Fruit fly (Drosophila melanogaster) whole organism, embryonic: ENCODE data around the gene Mdh2.

Source experiments
- Abd-B ChIP-seq: fragments of 200-800 bp; sonication (Bioruptor generic); optimal IDR thresholded peaks from 2 replicates; lab custom pipeline; 2018; ENCODE audit warnings: missing biosample characterization, mild to moderate bottlenecking, missing genetic modification characterization, moderate library complexity
- Adf1 ChIP-seq: fragments of 200-800 bp; sonication (Bioruptor generic); IDR thresholded peaks from 2 replicates; pipeline ENCODE4 v1.3.6; 2022; ENCODE audit warnings: missing biosample characterization, missing genetic modification characterization
- Antp ChIP-seq: fragments of 200-800 bp; sonication (Bioruptor generic); optimal IDR thresholded peaks from 3 replicates; lab custom pipeline; 2016; ENCODE audit warnings: missing biosample characterization, missing genetic modification characterization
- BEAF-32 ChIP-seq: fragments of 200-800 bp; sonication (Bioruptor generic); optimal IDR thresholded peaks from 3 replicates; lab custom pipeline; 2017; ENCODE audit warnings: missing biosample characterization, missing genetic modification characterization, mild to moderate bottlenecking, moderate library complexity, missing genetic modification reagents
- BtbVII ChIP-seq: fragments of 200-800 bp; sonication (Bioruptor generic); optimal IDR thresholded peaks from 3 replicates; lab custom pipeline; 2017; ENCODE audit warnings: missing biosample characterization, mild to moderate bottlenecking, missing genetic modification characterization
- CG10147 ChIP-seq: fragments of 200-800 bp; sonication (Bioruptor generic); optimal IDR thresholded peaks from 2 replicates; lab custom pipeline; 2019; ENCODE audit warnings: missing biosample characterization, mild to moderate bottlenecking, missing genetic modification characterization, moderate library complexity
- CG11085 ChIP-seq: fragments of 200-800 bp; sonication (Bioruptor generic); IDR thresholded peaks from 2 replicates; pipeline ENCODE4 v1.3.6; 2022; ENCODE audit warnings: missing biosample characterization, missing genetic modification characterization
- CG13775 ChIP-seq: fragments of 200-800 bp; sonication (Bioruptor generic); optimal IDR thresholded peaks from 3 replicates; lab custom pipeline; 2017; ENCODE audit warnings: missing biosample characterization, mild to moderate bottlenecking, missing genetic modification characterization
- CG13894 ChIP-seq: fragments of 200-800 bp; sonication (Bioruptor generic); optimal IDR thresholded peaks from 3 replicates; lab custom pipeline; 2018; ENCODE audit warnings: missing biosample characterization, mild to moderate bottlenecking, missing genetic modification characterization, moderate library complexity
- CG14710 ChIP-seq: fragments of 200-800 bp; sonication (Bioruptor generic); optimal IDR thresholded peaks from 3 replicates; lab custom pipeline; 2019; ENCODE audit warnings: missing biosample characterization, mild to moderate bottlenecking, missing genetic modification characterization, moderate library complexity
- CG14860 ChIP-seq: fragments of 200-800 bp; sonication (Bioruptor generic); IDR thresholded peaks from 3 replicates; pipeline ENCODE4 v1.3.6; 2022; ENCODE audit warnings: missing biosample characterization, missing genetic modification characterization; ENCODE audit not compliant: partially characterized antibody
- CG1832 ChIP-seq: fragments of 200-800 bp; sonication (Bioruptor generic); optimal IDR thresholded peaks from 2 replicates; lab custom pipeline; 2017; ENCODE audit warnings: missing biosample characterization, mild to moderate bottlenecking, missing genetic modification characterization, inconsistent platforms
- CG2712 ChIP-seq: fragments of 200-800 bp; optimal IDR thresholded peaks from 3 replicates; lab custom pipeline; 2019; ENCODE audit warnings: missing biosample characterization, mild to moderate bottlenecking, missing genetic modification characterization, moderate library complexity
- CG30431 ChIP-seq: fragments of 200-800 bp; sonication (Bioruptor generic); optimal IDR thresholded peaks from 2 replicates; lab custom pipeline; 2017; ENCODE audit warnings: missing biosample characterization, missing genetic modification characterization
- CG3065 ChIP-seq: fragments of 200-800 bp; sonication (Bioruptor generic); optimal IDR thresholded peaks from 2 replicates; lab custom pipeline; 2016; ENCODE audit warnings: missing biosample characterization, missing genetic modification characterization
- CG33557 ChIP-seq: fragments of 200-800 bp; sonication (Bioruptor generic); optimal IDR thresholded peaks from 2 replicates; lab custom pipeline; 2019; ENCODE audit warnings: missing biosample characterization, mild to moderate bottlenecking, missing genetic modification characterization, moderate library complexity
- CG34224 ChIP-seq: fragments of 200-800 bp; sonication (Bioruptor generic); IDR thresholded peaks from 3 replicates; pipeline ENCODE4 v1.3.6; 2022; ENCODE audit warnings: missing biosample characterization, missing genetic modification characterization; ENCODE audit not compliant: partially characterized antibody
- CG4854 ChIP-seq: fragments of 200-800 bp; sonication (Bioruptor generic); optimal IDR thresholded peaks from 2 replicates; lab custom pipeline; 2016; ENCODE audit warnings: missing biosample characterization, missing genetic modification characterization, inconsistent platforms
- CG5180 ChIP-seq: fragments of 200-800 bp; sonication (Bioruptor generic); optimal IDR thresholded peaks from 3 replicates; lab custom pipeline; 2017; ENCODE audit warnings: missing biosample characterization, missing genetic modification characterization, mild to moderate bottlenecking, moderate library complexity, missing genetic modification reagents
- CG6683 ChIP-seq: fragments of 200-800 bp; sonication (Bioruptor generic); optimal IDR thresholded peaks from 2 replicates; lab custom pipeline; 2017; ENCODE audit warnings: missing biosample characterization, mild to moderate bottlenecking, missing genetic modification characterization, missing genetic modification reagents
- CG6791 ChIP-seq: fragments of 200-800 bp; sonication (Bioruptor generic); IDR thresholded peaks from 3 replicates; pipeline ENCODE4 v1.3.6; 2022; ENCODE audit warnings: missing biosample characterization, missing genetic modification characterization; ENCODE audit not compliant: partially characterized antibody
- CG6813 ChIP-seq: fragments of 200-800 bp; sonication (Bioruptor generic); optimal IDR thresholded peaks from 2 replicates; lab custom pipeline; 2017; ENCODE audit warnings: missing biosample characterization, missing genetic modification characterization, mild to moderate bottlenecking, moderate library complexity, missing genetic modification reagents
- CG7556 ChIP-seq: fragments of 200-800 bp; sonication (Bioruptor generic); optimal IDR thresholded peaks from 2 replicates; lab custom pipeline; 2017; ENCODE audit warnings: missing biosample characterization, mild to moderate bottlenecking, missing genetic modification characterization
- CG7786 ChIP-seq: fragments of 200-800 bp; sonication (Bioruptor generic); optimal IDR thresholded peaks from 2 replicates; lab custom pipeline; 2016; ENCODE audit warnings: missing biosample characterization, missing genetic modification characterization
- CTCF ChIP-seq: fragments of 200-800 bp; sonication (Bioruptor generic); optimal IDR thresholded peaks from 2 replicates; lab custom pipeline; 2017; ENCODE audit warnings: missing biosample characterization, mild to moderate bottlenecking, missing genetic modification characterization, moderate library complexity
- CoRest ChIP-seq: fragments of 200-800 bp; sonication (Bioruptor generic); optimal IDR thresholded peaks from 3 replicates; lab custom pipeline; 2018; ENCODE audit warnings: missing biosample characterization, mild to moderate bottlenecking, missing genetic modification characterization, moderate library complexity
- Eip74EF ChIP-seq, 2 experiments: fragments of 200-800 bp in 1 of 2; fragments of >200 bp in 1 of 2; sonication (Bioruptor generic) in 1 of 2; optimal IDR thresholded peaks; 2 replicates each; lab custom pipeline; 2017 to 2019; ENCODE audit warnings: missing biosample characterization in 2 of 2, missing genetic modification characterization in 2 of 2, mild to moderate bottlenecking in 1 of 2, moderate library complexity in 1 of 2
- Hand ChIP-seq: fragments of 200-800 bp; sonication (Bioruptor generic); optimal IDR thresholded peaks from 2 replicates; lab custom pipeline; 2017; ENCODE audit warnings: mild to moderate bottlenecking, missing biosample characterization, missing genetic modification reagents, missing genetic modification characterization
- Hey ChIP-seq: fragments of 200-800 bp; sonication (Bioruptor generic); optimal IDR thresholded peaks from 3 replicates; lab custom pipeline; 2018; ENCODE audit warnings: missing biosample characterization, mild to moderate bottlenecking, missing genetic modification characterization
- Hr39 ChIP-seq: fragments of >200 bp; optimal IDR thresholded peaks from 2 replicates; lab custom pipeline; 2017
- ato ChIP-seq: fragments of 200-800 bp; sonication (Bioruptor generic); IDR thresholded peaks from 2 replicates; pipeline ENCODE4 v1.3.6; 2022; ENCODE audit warnings: missing biosample characterization, missing genetic modification characterization; ENCODE audit not compliant: partially characterized antibody
- disco-r ChIP-seq: fragments of 200-800 bp; sonication (Bioruptor generic); optimal IDR thresholded peaks from 2 replicates; lab custom pipeline; 2016; ENCODE audit warnings: missing biosample characterization, missing genetic modification characterization
- dm ChIP-seq: fragments of 200-800 bp; sonication (Bioruptor generic); optimal IDR thresholded peaks from 3 replicates; lab custom pipeline; 2016; ENCODE audit warnings: missing biosample characterization, missing genetic modification characterization
- gsb ChIP-seq: fragments of 200-800 bp; sonication (Bioruptor generic); IDR thresholded peaks from 2 replicates; pipeline ENCODE4 v1.3.6; 2022; ENCODE audit warnings: missing biosample characterization, missing genetic modification characterization
- insv ChIP-seq, 2 experiments: fragments of 200-800 bp; sonication (Bioruptor generic); optimal IDR thresholded peaks; 3 replicates each; lab custom pipeline; 2016 to 2018; ENCODE audit warnings: missing biosample characterization in 2 of 2, missing genetic modification characterization in 2 of 2
- lov ChIP-seq, 2 experiments: fragments of 200-800 bp in 1 of 2; fragments of >200 bp in 1 of 2; sonication (Bioruptor generic) in 1 of 2; IDR thresholded peaks in 1 of 2; optimal IDR thresholded peaks in 1 of 2; 2 replicates in 1 of 2; 3 replicates in 1 of 2; pipeline versions ENCODE4 v1.3.6 to Lab custom; 2017 to 2022; ENCODE audit warnings: missing biosample characterization in 1 of 2, missing genetic modification characterization in 1 of 2
- luna ChIP-seq: fragments of 200-800 bp; sonication (Bioruptor generic); optimal IDR thresholded peaks from 2 replicates; lab custom pipeline; 2016; ENCODE audit warnings: missing biosample characterization, missing genetic modification characterization
- maf-S ChIP-seq: fragments of 200-800 bp; sonication (Bioruptor generic); optimal IDR thresholded peaks from 2 replicates; lab custom pipeline; 2016; ENCODE audit warnings: missing biosample characterization, missing genetic modification characterization
- mirr ChIP-seq: fragments of 200-800 bp; sonication (Bioruptor generic); optimal IDR thresholded peaks from 3 replicates; lab custom pipeline; 2018; ENCODE audit warnings: missing biosample characterization, mild to moderate bottlenecking, missing genetic modification characterization
- odd ChIP-seq: fragments of 200-800 bp; sonication (Bioruptor generic); optimal IDR thresholded peaks from 2 replicates; lab custom pipeline; 2017; ENCODE audit warnings: missing biosample characterization, mild to moderate bottlenecking, missing genetic modification characterization
- otp ChIP-seq: fragments of 200-800 bp; sonication (Bioruptor generic); IDR thresholded peaks from 3 replicates; pipeline ENCODE4, ENCODE4 v1.3.6; 2022; ENCODE audit warnings: missing biosample characterization, missing genetic modification characterization
- pzg ChIP-seq: fragments of 200-800 bp; sonication (Bioruptor generic); optimal IDR thresholded peaks from 3 replicates; lab custom pipeline; 2018; ENCODE audit warnings: missing biosample characterization, mild to moderate bottlenecking, missing genetic modification characterization, moderate library complexity
- salm ChIP-seq: fragments of 200-800 bp; sonication (Bioruptor generic); optimal IDR thresholded peaks from 2 replicates; lab custom pipeline; 2018; ENCODE audit warnings: missing biosample characterization, mild to moderate bottlenecking, missing genetic modification characterization
- sc ChIP-seq, 3 experiments: fragments of >200 bp in 2 of 3; fragments of 200-800 bp in 1 of 3; sonication (Bioruptor generic) in 1 of 3; optimal IDR thresholded peaks; 2 replicates in 2 of 3; 3 replicates in 1 of 3; lab custom pipeline; 2017; ENCODE audit warnings: mild to moderate bottlenecking in 1 of 3, missing biosample characterization in 1 of 3, missing genetic modification characterization in 1 of 3, missing genetic modification reagents in 1 of 3
- sd ChIP-seq: fragments of 200-800 bp; sonication (Bioruptor generic); optimal IDR thresholded peaks from 3 replicates; lab custom pipeline; 2018; ENCODE audit warnings: missing biosample characterization, mild to moderate bottlenecking, missing genetic modification characterization, moderate library complexity
- slp2 ChIP-seq: fragments of 200-800 bp; sonication (Bioruptor generic); optimal IDR thresholded peaks from 2 replicates; lab custom pipeline; 2016; ENCODE audit warnings: missing biosample characterization, missing genetic modification characterization
- tgo ChIP-seq: fragments of 200-800 bp; sonication (Bioruptor generic); IDR thresholded peaks from 3 replicates; pipeline ENCODE4 v1.3.6; 2022; ENCODE audit warnings: missing biosample characterization, missing genetic modification characterization
- toy ChIP-seq: fragments of 200-800 bp; sonication (Bioruptor generic); IDR thresholded peaks from 2 replicates; pipeline ENCODE4 v1.3.6; 2022; ENCODE audit warnings: missing biosample characterization, missing genetic modification characterization
- ttk ChIP-seq: fragments of 200-800 bp; sonication (Bioruptor generic); IDR thresholded peaks from 2 replicates; pipeline ENCODE4 v2.1.2; 2022; ENCODE audit warnings: missing biosample characterization, missing genetic modification characterization
- tup ChIP-seq: fragments of 200-800 bp; sonication (Bioruptor generic); optimal IDR thresholded peaks from 2 replicates; lab custom pipeline; 2016; ENCODE audit warnings: missing biosample characterization, mild to moderate bottlenecking, missing genetic modification characterization, moderate library complexity

The Mdh2 gene

DNA sequence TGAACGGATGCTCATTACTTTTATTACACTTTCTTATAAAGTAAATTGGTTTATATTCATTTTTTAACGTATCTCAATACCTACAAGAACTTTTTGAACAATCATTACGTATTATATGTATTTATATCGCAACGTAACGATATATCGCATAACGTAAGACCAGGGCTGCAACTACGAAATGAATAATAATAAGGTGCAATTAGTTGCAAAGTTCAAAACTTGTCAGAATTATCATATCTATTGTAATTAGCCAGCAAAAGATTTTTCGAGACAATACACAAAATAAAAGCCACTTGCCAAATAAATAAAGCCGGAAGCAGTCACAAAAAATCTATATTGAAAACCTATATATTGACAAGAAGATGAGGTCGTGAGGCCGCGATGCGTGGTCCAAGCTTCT lies 10.9 kb upstream of the Mdh2 start (continued):
- TF ChIP-seq luna (GFP tag; lab: Kevin White, UChicago) (no peak), CG11085 (no peak), CG30431 (no peak), CG7786 (peak; percentile 42), BtbVII (GFP tag; lab: Kevin White, UChicago) (no peak), tup (GFP tag; lab: Kevin White, UChicago) (no peak), pzg (GFP tag; lab: Kevin White, UChicago) (peak; percentile 55), CG6683 (GFP tag; lab: Kevin White, UChicago) (no peak), dm (GFP tag; lab: Kevin White, UChicago) (no peak), insv (GFP tag; optimal IDR thresholded peaks at IDR 0.05; lab: Kevin White, UChicago) (no peak), CG4854 (GFP tag; lab: Kevin White, UChicago) (no peak), odd (no peak), mirr (no peak), sc (optimal IDR thresholded peaks at IDR 0.05; lab: Kevin White, UChicago) (no peak), sc (GFP tag; optimal IDR thresholded peaks at IDR 0.05; lab: Kevin White, UChicago) (no peak), CG6813 (no peak), CG6791 (GFP tag; lab: Robert Waterston, UW) (peak; percentile 67), CG7556 (no peak), CG34224 (GFP tag; lab: Robert Waterston, UW) (peak; percentile 78), Antp (GFP tag; lab: Kevin White, UChicago) (no peak), salm (tag; lab: Kevin White, UChicago) (no peak), sd (tag; lab: Kevin White, UChicago) (no peak), Hey (tag; lab: Kevin White, UChicago) (no peak), gsb (GFP tag; lab: Robert Waterston, UW) (no peak), CG1832 (no peak), CG3065 (GFP tag; lab: Kevin White, UChicago) (no peak), Adf1 (GFP tag; lab: Robert Waterston, UW) (no peak), CG13894 (tag; lab: Kevin White, UChicago) (no peak), CTCF (GFP tag; lab: Kevin White, UChicago) (no peak), Eip74EF (GFP tag; optimal IDR thresholded peaks at IDR 0.05; lab: Kevin White, UChicago) (no peak), slp2 (GFP tag; lab: Kevin White, UChicago) (no peak), ato (GFP tag; lab: Robert Waterston, UW) (no peak), CG2712 (tag; lab: Kevin White, UChicago) (no peak), tgo (GFP tag; lab: Robert Waterston, UW) (no peak), ttk (GFP tag; lab: Robert Waterston, UW) (no peak), lov (optimal IDR thresholded peaks at IDR 0.05; lab: Kevin White, UChicago) (no peak), lov (GFP tag; IDR thresholded peaks at IDR 0.05; lab: Robert Waterston, UW) (no peak), Abd-B (GFP tag; lab: Kevin White, UChicago) (peak; percentile 17), disco-r (GFP tag; lab: Kevin White, UChicago) (no peak), CG5180 (GFP tag; lab: Kevin White, UChicago) (no peak), CG14860 (GFP tag; lab: Robert Waterston, UW) (0 out of 3 replicates have a peak, but pooled peaks have one; percentile 36), CG13775 (GFP tag; lab: Kevin White, UChicago) (peak; percentile 31), BEAF-32 (GFP tag; lab: Kevin White, UChicago) (peak; percentile 70), maf-S (GFP tag; lab: Kevin White, UChicago) (no peak), CG33557 (GFP tag; lab: Kevin White, UChicago) (no peak), CG10147 (no peak), CG14710 (tag; lab: Kevin White, UChicago) (no peak), toy (GFP tag; lab: Robert Waterston, UW) (no peak), Hand (no peak), Hr39 (lab: Kevin White, UChicago) (no peak), CoRest (tag; lab: Kevin White, UChicago) (peak; percentile 37), otp (GFP tag; lab: Robert Waterston, UW) (no peak)
